Fruit fly (Drosophila melanogaster) whole organism, prepupa: ENCODE results near the gene Ptp10D.

ENCODE experiments used
- CG10631 ChIP-seq: fragments of 200-800 bp; sonication (Bioruptor generic); optimal IDR thresholded peaks from 2 replicates; lab custom pipeline; 2016; ENCODE audit warnings: missing biosample characterization, missing genetic modification characterization
- CG10669 ChIP-seq: fragments of 200-800 bp; sonication (Bioruptor generic); optimal IDR thresholded peaks from 3 replicates; lab custom pipeline; 2018; ENCODE audit warnings: missing biosample characterization, mild to moderate bottlenecking, missing genetic modification characterization, moderate library complexity
- CG11294 ChIP-seq: fragments of 200-800 bp; sonication (Bioruptor generic); IDR thresholded peaks from 2 replicates; pipeline ENCODE4 v1.3.6; 2022; ENCODE audit warnings: missing biosample characterization, missing genetic modification characterization
- CG11762 ChIP-seq: fragments of 200-800 bp; sonication (Bioruptor generic); optimal IDR thresholded peaks from 3 replicates; lab custom pipeline; 2016; ENCODE audit warnings: missing biosample characterization, missing genetic modification characterization; ENCODE audit not compliant: insufficient read depth
- CG11902 ChIP-seq: fragments of 200-800 bp; sonication (Bioruptor generic); optimal IDR thresholded peaks from 3 replicates; lab custom pipeline; 2016; ENCODE audit warnings: missing biosample characterization, missing genetic modification characterization
- CG15336 ChIP-seq: fragments of 200-800 bp; sonication (Bioruptor generic); IDR thresholded peaks from 2 replicates; pipeline ENCODE4 v1.3.6; 2022; ENCODE audit warnings: missing biosample characterization, missing genetic modification characterization
- CG1621 ChIP-seq: fragments of 200-800 bp; sonication (Bioruptor generic); optimal IDR thresholded peaks from 3 replicates; lab custom pipeline; 2018; ENCODE audit warnings: missing biosample characterization, mild to moderate bottlenecking, missing genetic modification characterization
- CG16779 ChIP-seq: fragments of 200-800 bp; sonication (Bioruptor generic); optimal IDR thresholded peaks from 3 replicates; lab custom pipeline; 2017; ENCODE audit warnings: missing biosample characterization, mild to moderate bottlenecking, missing genetic modification characterization
- CG3032 ChIP-seq: fragments of 200-800 bp; optimal IDR thresholded peaks from 2 replicates; lab custom pipeline; 2019; ENCODE audit warnings: missing biosample characterization, mild to moderate bottlenecking, missing genetic modification characterization, moderate library complexity
- CG32006 ChIP-seq: fragments of 200-800 bp; sonication (Bioruptor generic); optimal IDR thresholded peaks from 3 replicates; lab custom pipeline; 2017; ENCODE audit warnings: missing biosample characterization, mild to moderate bottlenecking, missing genetic modification characterization
- CG34406 ChIP-seq: fragments of 200-800 bp; sonication (Bioruptor generic); optimal IDR thresholded peaks from 3 replicates; lab custom pipeline; 2016; ENCODE audit warnings: missing biosample characterization, missing genetic modification characterization
- CG3919 ChIP-seq: fragments of 200-800 bp; sonication (Bioruptor generic); optimal IDR thresholded peaks from 3 replicates; lab custom pipeline; 2016; ENCODE audit warnings: missing biosample characterization, missing genetic modification characterization
- CG4318 ChIP-seq: fragments of 200-800 bp; sonication (Bioruptor generic); optimal IDR thresholded peaks from 3 replicates; lab custom pipeline; 2017; ENCODE audit warnings: missing biosample characterization, mild to moderate bottlenecking, missing genetic modification characterization
- CG6163 ChIP-seq: fragments of 200-800 bp; sonication (Bioruptor generic); IDR thresholded peaks from 3 replicates; pipeline ENCODE4 v1.3.6; 2022; ENCODE audit warnings: missing biosample characterization, missing genetic modification characterization
- CG6276 ChIP-seq: fragments of 200-800 bp; sonication (Bioruptor generic); optimal IDR thresholded peaks from 2 replicates; lab custom pipeline; 2017; ENCODE audit warnings: missing biosample characterization, mild to moderate bottlenecking, missing genetic modification characterization
- CG6792 ChIP-seq: fragments of 200-800 bp; sonication (Bioruptor generic); optimal IDR thresholded peaks from 3 replicates; lab custom pipeline; 2016; ENCODE audit warnings: missing biosample characterization, missing genetic modification characterization
- CG6854 ChIP-seq: fragments of 200-800 bp; sonication (Bioruptor generic); optimal IDR thresholded peaks from 2 replicates; lab custom pipeline; 2017; ENCODE audit warnings: missing biosample characterization, mild to moderate bottlenecking, missing genetic modification characterization
- CG7368 ChIP-seq: fragments of 200-800 bp; sonication (Bioruptor generic); optimal IDR thresholded peaks from 3 replicates; lab custom pipeline; 2016; ENCODE audit warnings: missing biosample characterization, missing genetic modification characterization
- CG8119 ChIP-seq: fragments of 200-800 bp; sonication (Bioruptor generic); IDR thresholded peaks from 3 replicates; pipeline ENCODE4 v1.3.6; 2022; ENCODE audit warnings: missing biosample characterization, missing genetic modification characterization
- CG8319 ChIP-seq: fragments of 200-800 bp; sonication (Bioruptor generic); optimal IDR thresholded peaks from 3 replicates; lab custom pipeline; 2016; ENCODE audit warnings: missing biosample characterization, missing genetic modification characterization
- CG8632 ChIP-seq: fragments of 200-800 bp; sonication (Bioruptor generic); optimal IDR thresholded peaks from 3 replicates; lab custom pipeline; 2016; ENCODE audit warnings: missing biosample characterization, missing genetic modification characterization
- Eip75B ChIP-seq: fragments of 200-800 bp; sonication (Bioruptor generic); optimal IDR thresholded peaks from 3 replicates; lab custom pipeline; 2016; ENCODE audit warnings: missing biosample characterization, missing genetic modification characterization
- Eip78C ChIP-seq: fragments of 200-800 bp; sonication (Bioruptor generic); peaks from one replicate; lab custom pipeline; 2016; ENCODE audit warnings: missing biosample characterization, missing genetic modification characterization
- Ets96B ChIP-seq: fragments of 200-800 bp; optimal IDR thresholded peaks from 2 replicates; lab custom pipeline; 2019; ENCODE audit warnings: missing biosample characterization, mild to moderate bottlenecking, missing genetic modification characterization, moderate library complexity
- Hr39 ChIP-seq: fragments of 200-800 bp; sonication (Bioruptor generic); optimal IDR thresholded peaks from 2 replicates; lab custom pipeline; 2016; ENCODE audit warnings: missing biosample characterization, missing genetic modification characterization
- Lpt ChIP-seq: fragments of 200-800 bp; sonication (Bioruptor generic); optimal IDR thresholded peaks from 3 replicates; lab custom pipeline; 2016; ENCODE audit warnings: missing biosample characterization, missing genetic modification characterization
- Met ChIP-seq: fragments of 200-800 bp; sonication (Bioruptor generic); optimal IDR thresholded peaks from 3 replicates; lab custom pipeline; 2016; ENCODE audit warnings: missing biosample characterization, missing genetic modification characterization
- OdsH ChIP-seq: fragments of 200-800 bp; sonication (Bioruptor generic); optimal IDR thresholded peaks from 3 replicates; lab custom pipeline; 2016; ENCODE audit warnings: missing biosample characterization, missing genetic modification characterization
- Sox102F ChIP-seq: fragments of 200-800 bp; sonication (Bioruptor generic); optimal IDR thresholded peaks from 2 replicates; lab custom pipeline; 2016; ENCODE audit warnings: missing biosample characterization, mild to moderate bottlenecking, missing genetic modification characterization
- Sox14 ChIP-seq: fragments of 200-800 bp; sonication (Bioruptor generic); optimal IDR thresholded peaks from 3 replicates; lab custom pipeline; 2016; ENCODE audit warnings: missing biosample characterization, missing genetic modification characterization
- achi ChIP-seq: fragments of 200-800 bp; sonication (Bioruptor generic); optimal IDR thresholded peaks from 3 replicates; lab custom pipeline; 2016; ENCODE audit warnings: missing biosample characterization, missing genetic modification characterization
- acj6 ChIP-seq: fragments of 200-800 bp; sonication (Bioruptor generic); optimal IDR thresholded peaks from 3 replicates; lab custom pipeline; 2016; ENCODE audit warnings: missing biosample characterization, missing genetic modification characterization
- cyc ChIP-seq: fragments of 200-800 bp; sonication (Bioruptor generic); optimal IDR thresholded peaks from 3 replicates; lab custom pipeline; 2016; ENCODE audit warnings: missing biosample characterization, missing genetic modification characterization
- dac ChIP-seq: fragments of 200-800 bp; sonication (Bioruptor generic); optimal IDR thresholded peaks from 2 replicates; lab custom pipeline; 2017; ENCODE audit warnings: missing biosample characterization, mild to moderate bottlenecking, missing genetic modification characterization
- dsx ChIP-seq: fragments of 200-800 bp; optimal IDR thresholded peaks from 3 replicates; lab custom pipeline; 2019; ENCODE audit warnings: missing biosample characterization, mild to moderate bottlenecking, missing genetic modification characterization, moderate library complexity; ENCODE audit not compliant: poor library complexity, severe bottlenecking
- fd59A ChIP-seq: fragments of 200-800 bp; sonication (Bioruptor generic); optimal IDR thresholded peaks from 2 replicates; lab custom pipeline; 2017; ENCODE audit warnings: missing biosample characterization, mild to moderate bottlenecking, missing genetic modification characterization, missing genetic modification reagents
- pdm3 ChIP-seq: fragments of 200-800 bp; sonication (Bioruptor generic); optimal IDR thresholded peaks from 3 replicates; lab custom pipeline; 2016; ENCODE audit warnings: missing biosample characterization, missing genetic modification characterization
- salr ChIP-seq, 2 experiments: fragments of 200-800 bp; sonication (Bioruptor generic); optimal IDR thresholded peaks; 3 replicates each; lab custom pipeline; 2016 to 2018; ENCODE audit warnings: missing biosample characterization in 2 of 2, missing genetic modification characterization in 2 of 2, mild to moderate bottlenecking in 1 of 2
- spab ChIP-seq: fragments of 200-800 bp; sonication (Bioruptor generic); optimal IDR thresholded peaks from 2 replicates; lab custom pipeline; 2017; ENCODE audit warnings: missing biosample characterization, mild to moderate bottlenecking, missing genetic modification characterization, missing genetic modification reagents
- svp ChIP-seq: fragments of 200-800 bp; sonication (Bioruptor generic); peaks from one replicate; lab custom pipeline; 2016; ENCODE audit warnings: missing biosample characterization, missing genetic modification characterization
- topi ChIP-seq: fragments of 200-800 bp; sonication (Bioruptor generic); optimal IDR thresholded peaks from 3 replicates; lab custom pipeline; 2016; ENCODE audit warnings: missing biosample characterization, missing genetic modification characterization
- vri ChIP-seq: fragments of 200-800 bp; sonication (Bioruptor generic); optimal IDR thresholded peaks from 3 replicates; lab custom pipeline; 2016; ENCODE audit warnings: missing biosample characterization, mild to moderate bottlenecking, missing genetic modification characterization

The Ptp10D gene

DNA sequence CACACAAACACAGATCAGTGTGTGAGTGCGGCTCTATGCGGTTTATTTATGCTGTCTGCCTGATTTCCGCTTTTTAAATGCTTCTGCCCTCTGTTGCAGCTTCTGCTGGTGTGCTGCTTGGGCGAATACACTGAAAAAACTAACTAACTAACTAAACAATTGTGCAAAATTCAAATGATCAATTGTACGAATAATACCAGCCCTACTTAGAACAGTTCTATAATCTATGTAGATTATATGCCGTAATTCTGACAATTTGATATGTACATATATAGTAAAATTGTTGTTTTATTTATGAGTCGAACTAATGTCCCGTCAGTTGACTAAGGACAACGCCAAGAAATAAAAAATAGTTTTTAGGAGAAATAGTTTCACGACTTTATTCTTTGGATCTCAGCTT is 11.4 kb downstream of the Ptp10D start:
- TF ChIP-seq CG1621 (tag; lab: Kevin White, UChicago) (peak; percentile 27), salr (GFP tag; optimal IDR thresholded peaks at IDR 0.05; lab: Kevin White, UChicago) (peak in 1 of 2 experiments; percentile 26), CG10631 (GFP tag; lab: Kevin White, UChicago) (peak; percentile 39), pdm3 (GFP tag; lab: Kevin White, UChicago) (peak; percentile 8), Eip75B (GFP tag; lab: Kevin White, UChicago) (peak; percentile 30), Ets96B (peak; percentile 52), CG10669 (GFP tag; lab: Kevin White, UChicago) (peak; percentile 55), CG32006 (GFP tag; lab: Kevin White, UChicago) (peak; percentile 8), CG3919 (GFP tag; lab: Kevin White, UChicago) (peak; percentile 19), CG3032 (tag; lab: Kevin White, UChicago) (peak; percentile 56), OdsH (peak; percentile 40), svp (peak; percentile 43), CG11762 (GFP tag; lab: Kevin White, UChicago) (peak; percentile 11), Eip78C (peak; percentile 69), achi (peak; percentile 20), fd59A (peak; percentile 10), CG6163 (GFP tag; lab: Robert Waterston, UW) (peak; percentile 27; the same call in 1 of the 3 replicates), Met (GFP tag; lab: Kevin White, UChicago) (peak; percentile 38), dsx (peak; percentile 27), acj6 (peak; percentile 11)

- no peak for TF ChIP-seq Hr39
- TF ChIP-seq spab (GFP tag; lab: Kevin White, UChicago): no peak
- peak; percentile 34 for TF ChIP-seq Eip78C
These were observed 18.7 kb downstream of the Ptp10D start for dm6 chrX:11640477-11640876.

- TF ChIP-seq cyc (GFP tag; lab: Kevin White, UChicago) (no peak), CG6854 (no peak), CG10631 (GFP tag; lab: Kevin White, UChicago) (no peak), CG11294 (no peak), Hr39 (no peak), Met (GFP tag; lab: Kevin White, UChicago) (no peak), Eip78C (no peak), Sox102F (GFP tag; lab: Kevin White, UChicago) (no peak), CG8632 (GFP tag; lab: Kevin White, UChicago) (no peak), dac (GFP tag; lab: Kevin White, UChicago) (no peak), vri (GFP tag; lab: Kevin White, UChicago) (no peak), achi (no peak)
- TF ChIP-seq, all 60 proteins: peak for 0
These were observed 21.4 kb downstream of the Ptp10D start for dm6 chrX:11643227-11643626.

- TF ChIP-seq CG6792 (GFP tag; lab: Kevin White, UChicago) (no peak), Hr39 (no peak), Ets96B (no peak)
These were observed 22.8 kb downstream of the Ptp10D start for dm6 chrX:11644530-11645080.

DNA sequence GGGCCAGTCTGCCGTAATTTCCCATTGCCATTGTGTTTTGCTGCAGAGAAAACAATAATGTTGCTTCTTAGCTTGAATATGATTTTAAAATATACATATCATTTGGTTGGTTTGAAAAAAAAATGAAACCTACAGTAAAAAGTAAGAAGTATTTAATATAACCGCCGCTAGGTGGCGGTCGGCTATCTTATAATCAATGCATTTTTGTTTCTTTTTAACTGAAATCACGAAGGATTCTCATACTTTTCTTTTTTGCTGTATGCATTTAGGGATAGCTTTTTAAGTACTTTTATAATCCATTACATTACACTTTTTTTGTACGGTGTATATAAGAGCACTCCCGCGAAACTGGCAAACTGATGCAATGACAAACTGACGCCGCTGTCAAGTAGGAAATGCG is 29.6 kb downstream of the Ptp10D start:
- TF ChIP-seq topi (GFP tag; lab: Kevin White, UChicago) (peak; percentile 6), CG10669 (GFP tag; lab: Kevin White, UChicago) (peak; percentile 19), CG16779 (no peak), Hr39 (no peak), pdm3 (GFP tag; lab: Kevin White, UChicago) (peak; percentile 30), Eip75B (GFP tag; lab: Kevin White, UChicago) (peak; percentile 19), Ets96B (peak; percentile 14), CG8632 (GFP tag; lab: Kevin White, UChicago) (no peak), Eip78C (peak; percentile 31), Met (GFP tag; lab: Kevin White, UChicago) (peak; percentile 61), CG11902 (no peak), CG4318 (no peak), CG15336 (peak; percentile 35; the same call in 1 of the 2 replicates), acj6 (peak; percentile 14), Lpt (no peak), CG7368 (GFP tag; lab: Kevin White, UChicago) (no peak), Sox14 (GFP tag; lab: Kevin White, UChicago) (no peak), OdsH (peak; percentile 24), CG6276 (GFP tag; lab: Kevin White, UChicago) (peak; percentile 16), CG8119 (GFP tag; lab: Robert Waterston, UW) (peak; percentile 41; the same call in 1 of the 3 replicates), cyc (GFP tag; lab: Kevin White, UChicago) (no peak), CG6854 (no peak), CG3032 (tag; lab: Kevin White, UChicago) (peak; percentile 12), CG1621 (tag; lab: Kevin White, UChicago) (no peak), CG8319 (GFP tag; lab: Kevin White, UChicago) (no peak), CG34406 (GFP tag; lab: Kevin White, UChicago) (no peak), svp (peak; percentile 65)
